Fruit fly (Drosophila melanogaster): ENCODE results near the gene Osi9.

Gene Osi9

dm6 chr3R:6238977-6239376, 21.0 kb upstream of the Osi9 start:
- TF ChIP-seq Clk (GFP tag; optimal IDR thresholded peaks at IDR 0.05) (no peak), CG11617 (GFP tag; optimal IDR thresholded peaks at IDR 0.05) (no peak), cic (GFP tag; optimal IDR thresholded peaks at IDR 0.05) (no peak), bab1 (GFP tag; optimal IDR thresholded peaks at IDR 0.05) (no peak), toe (GFP tag; optimal IDR thresholded peaks at IDR 0.05) (no peak), Hr96 (GFP tag; optimal IDR thresholded peaks at IDR 0.05) (no peak), CG7045 (GFP tag; optimal IDR thresholded peaks at IDR 0.05) (no peak)

- no peak for TF ChIP-seq CG1620 (GFP tag; optimal IDR thresholded peaks at IDR 0.05)
- TF ChIP-seq CG11617 (GFP tag; optimal IDR thresholded peaks at IDR 0.05), result no peak
- no peak for TF ChIP-seq Clk (GFP tag; optimal IDR thresholded peaks at IDR 0.05)
- TF ChIP-seq cic (GFP tag; optimal IDR thresholded peaks at IDR 0.05), result no peak
- TF ChIP-seq ovo (GFP tag; optimal IDR thresholded peaks at IDR 0.05), result no peak
- no peak for TF ChIP-seq CG12768 (GFP tag; optimal IDR thresholded peaks at IDR 0.05)
- no peak for TF ChIP-seq bab1 (GFP tag; optimal IDR thresholded peaks at IDR 0.05)
- no peak for TF ChIP-seq pad (GFP tag; optimal IDR thresholded peaks at IDR 0.05)
- TF ChIP-seq Mnt (GFP tag; optimal IDR thresholded peaks at IDR 0.05), result no peak
- TF ChIP-seq CG5204 (GFP tag; optimal IDR thresholded peaks at IDR 0.05), result no peak
- no peak for TF ChIP-seq CG7101 (tag; optimal IDR thresholded peaks at IDR 0.05)
- no peak for TF ChIP-seq tj (GFP tag; optimal IDR thresholded peaks at IDR 0.05)
These were observed 19.7 kb upstream of the Osi9 start for dm6 chr3R:6240263-6240662.

- TF ChIP-seq CG11617 (GFP tag; optimal IDR thresholded peaks at IDR 0.05), result no peak
- no peak for TF ChIP-seq cic (GFP tag; optimal IDR thresholded peaks at IDR 0.05)
- TF ChIP-seq Clk (GFP tag; optimal IDR thresholded peaks at IDR 0.05), result no peak
- no peak for TF ChIP-seq pad (GFP tag; optimal IDR thresholded peaks at IDR 0.05)
- no peak for TF ChIP-seq ovo (GFP tag; optimal IDR thresholded peaks at IDR 0.05)
- TF ChIP-seq CG5204 (GFP tag; optimal IDR thresholded peaks at IDR 0.05), result no peak
- TF ChIP-seq cnc (optimal IDR thresholded peaks at IDR 0.05), result no peak
- TF ChIP-seq CG12768 (GFP tag; optimal IDR thresholded peaks at IDR 0.05), result no peak
- no peak for TF ChIP-seq kay (GFP tag; ENCODE audit: borderline replicate concordance)
- no peak for TF ChIP-seq bab1 (GFP tag; optimal IDR thresholded peaks at IDR 0.05)
- TF ChIP-seq tj (GFP tag; optimal IDR thresholded peaks at IDR 0.05), result no peak
- TF ChIP-seq Hr96 (GFP tag; optimal IDR thresholded peaks at IDR 0.05), result no peak
- no peak for TF ChIP-seq CG7101 (tag; optimal IDR thresholded peaks at IDR 0.05)
- no peak for TF ChIP-seq CG7045 (GFP tag; optimal IDR thresholded peaks at IDR 0.05)
- no peak for TF ChIP-seq Mnt (GFP tag; optimal IDR thresholded peaks at IDR 0.05)
- TF ChIP-seq CG14711 (tag; optimal IDR thresholded peaks at IDR 0.05), result no peak
- TF ChIP-seq CG33017 (tag; optimal IDR thresholded peaks at IDR 0.05), result no peak
- TF ChIP-seq Crg-1 (GFP tag; optimal IDR thresholded peaks at IDR 0.05), result no peak
These were observed 18.7 kb upstream of the Osi9 start for dm6 chr3R:6241289-6241688.

DNA sequence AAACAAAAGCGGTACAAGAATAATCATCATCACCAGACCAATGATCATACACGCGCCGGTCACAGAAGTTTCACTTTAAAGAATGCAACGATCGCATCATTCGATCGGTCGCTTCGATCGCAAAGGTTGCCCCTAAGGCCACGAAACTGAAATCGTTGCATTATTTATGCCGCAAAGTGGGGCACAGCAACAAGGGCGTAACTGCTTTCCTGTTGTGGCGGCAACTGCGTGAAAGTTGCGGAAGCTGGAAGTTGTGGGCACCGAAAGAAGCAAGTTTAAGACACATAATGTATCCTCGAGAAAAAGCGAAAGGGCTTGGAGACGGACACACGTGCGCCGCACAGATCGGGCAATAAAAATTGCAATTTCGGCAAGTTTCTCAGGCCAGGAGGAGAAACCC, 16.0 kb upstream of the Osi9 start:
- no peak for TF ChIP-seq CG11617 (GFP tag; optimal IDR thresholded peaks at IDR 0.05)
- no peak for TF ChIP-seq tj (GFP tag; optimal IDR thresholded peaks at IDR 0.05)
- no peak for TF ChIP-seq Mnt (GFP tag; optimal IDR thresholded peaks at IDR 0.05)
- no peak for TF ChIP-seq toe (GFP tag; optimal IDR thresholded peaks at IDR 0.05)

- TF ChIP-seq CG7101 (tag; optimal IDR thresholded peaks at IDR 0.05), result no peak
- TF ChIP-seq toe (GFP tag; optimal IDR thresholded peaks at IDR 0.05), result no peak
- TF ChIP-seq CG1620 (GFP tag; optimal IDR thresholded peaks at IDR 0.05), result no peak
- TF ChIP-seq Clk (GFP tag; optimal IDR thresholded peaks at IDR 0.05), result no peak
- TF ChIP-seq pad (GFP tag; optimal IDR thresholded peaks at IDR 0.05), result no peak
- TF ChIP-seq tj (GFP tag; optimal IDR thresholded peaks at IDR 0.05), result no peak
- TF ChIP-seq bab1 (GFP tag; optimal IDR thresholded peaks at IDR 0.05), result no peak
- no peak for TF ChIP-seq cic (GFP tag; optimal IDR thresholded peaks at IDR 0.05)
- TF ChIP-seq ovo (GFP tag; optimal IDR thresholded peaks at IDR 0.05), result no peak
- TF ChIP-seq CG5204 (GFP tag; optimal IDR thresholded peaks at IDR 0.05), result no peak
- TF ChIP-seq Hr96 (GFP tag; optimal IDR thresholded peaks at IDR 0.05), result no peak
These were observed 15.0 kb upstream of the Osi9 start for dm6 chr3R:6244986-6245385.

dm6 chr3R:6248694-6249093, 11.3 kb upstream of the Osi9 start, which contains the start of gene Osi7:
Osi7 (plus strand) TSS chr3R:6248994.
- no peak for TF ChIP-seq CG12768 (GFP tag; optimal IDR thresholded peaks at IDR 0.05)
- TF ChIP-seq ovo (GFP tag; optimal IDR thresholded peaks at IDR 0.05), result no peak
- TF ChIP-seq CG7045 (GFP tag; optimal IDR thresholded peaks at IDR 0.05), result no peak
- TF ChIP-seq CG14711 (tag; optimal IDR thresholded peaks at IDR 0.05), result no peak

- no peak for TF ChIP-seq CG11617 (GFP tag; optimal IDR thresholded peaks at IDR 0.05)
- TF ChIP-seq bab1 (GFP tag; optimal IDR thresholded peaks at IDR 0.05), result no peak
- TF ChIP-seq pad (GFP tag; optimal IDR thresholded peaks at IDR 0.05), result no peak
These were observed 7.2 kb upstream of the Osi9 start for dm6 chr3R:6252809-6253208.

dm6 chr3R:6254438-6254837, 5.6 kb upstream of the Osi9 start:
- TF ChIP-seq pad (GFP tag; optimal IDR thresholded peaks at IDR 0.05), result no peak
- no peak for TF ChIP-seq Mnt (GFP tag; optimal IDR thresholded peaks at IDR 0.05)
- TF ChIP-seq Crg-1 (GFP tag; optimal IDR thresholded peaks at IDR 0.05), result no peak
- TF ChIP-seq kay (GFP tag; ENCODE audit: borderline replicate concordance), result no peak
- TF ChIP-seq CG14711 (tag; optimal IDR thresholded peaks at IDR 0.05), result no peak
- TF ChIP-seq CG5204 (GFP tag; optimal IDR thresholded peaks at IDR 0.05), result no peak
- no peak for TF ChIP-seq Hr96 (GFP tag; optimal IDR thresholded peaks at IDR 0.05)
- no peak for TF ChIP-seq cic (GFP tag; optimal IDR thresholded peaks at IDR 0.05)
- no peak for TF ChIP-seq CG7101 (tag; optimal IDR thresholded peaks at IDR 0.05)
- TF ChIP-seq CG12768 (GFP tag; optimal IDR thresholded peaks at IDR 0.05), result no peak
- no peak for TF ChIP-seq toe (GFP tag; optimal IDR thresholded peaks at IDR 0.05)
- no peak for TF ChIP-seq cnc (optimal IDR thresholded peaks at IDR 0.05)
- no peak for TF ChIP-seq ovo (GFP tag; optimal IDR thresholded peaks at IDR 0.05)
- TF ChIP-seq CG33017 (tag; optimal IDR thresholded peaks at IDR 0.05), result no peak
- TF ChIP-seq Clk (GFP tag; optimal IDR thresholded peaks at IDR 0.05), result no peak
- TF ChIP-seq CG11617 (GFP tag; optimal IDR thresholded peaks at IDR 0.05), result no peak
- no peak for TF ChIP-seq bab1 (GFP tag; optimal IDR thresholded peaks at IDR 0.05)
- TF ChIP-seq CG1620 (GFP tag; optimal IDR thresholded peaks at IDR 0.05), result no peak
- TF ChIP-seq tj (GFP tag; optimal IDR thresholded peaks at IDR 0.05), result no peak

Data from whole organism, adult.